Worm (Caenorhabditis elegans) whole organism, L1 larva: ENCODE measurements around the gene B0464.6.

Experiments used
- C16A3.4 ChIP-seq: fragments of 150-350 bp; optimal IDR thresholded peaks from 2 replicates; lab custom pipeline; 2014; ENCODE audit warnings: missing biosample characterization, missing genetic modification characterization
- Y116A8C.19 ChIP-seq: sonication (generic microtip); optimal IDR thresholded peaks from 2 replicates; lab custom pipeline; 2016; ENCODE audit warnings: missing compliant biosample characterization, missing genetic modification characterization, borderline replicate concordance
- ama-1 ChIP-seq: fragments of 150-350 bp; optimal IDR thresholded peaks from 2 replicates; lab custom pipeline; 2014
- blmp-1 ChIP-seq: fragments of 150-350 bp; optimal IDR thresholded peaks from 2 replicates; lab custom pipeline; 2014; ENCODE audit warnings: missing biosample characterization, missing genetic modification characterization
- ceh-90 ChIP-seq: sonication (generic microtip); optimal IDR thresholded peaks from 2 replicates; lab custom pipeline; 2016; ENCODE audit warnings: missing genetic modification characterization, missing compliant biosample characterization
- dpl-1 ChIP-seq, 3 experiments: fragments of 150-350 bp in 2 of 3; sonication (generic microtip) in 1 of 3; optimal IDR thresholded peaks; 2 replicates each; lab custom pipeline; 2014 to 2017; ENCODE audit warnings: missing biosample characterization in 3 of 3, missing genetic modification characterization in 3 of 3, missing genetic modification reagents in 3 of 3
- dsc-1 ChIP-seq: sonication (generic microtip); optimal IDR thresholded peaks from 2 replicates; lab custom pipeline; 2016; ENCODE audit warnings: mild to moderate bottlenecking, missing genetic modification characterization, missing compliant biosample characterization
- efl-1 ChIP-seq, 4 experiments: fragments of 150-350 bp; optimal IDR thresholded peaks in 3 of 4; peaks in 1 of 4; 1 replicate in 1 of 4; 2 replicates in 3 of 4; lab custom pipeline; 2014; ENCODE audit warnings: missing biosample characterization in 2 of 4, missing genetic modification characterization in 2 of 4, missing genetic modification reagents in 2 of 4
- egl-27 ChIP-seq, 2 experiments: fragments of 150-350 bp in 1 of 2; sonication (generic microtip); optimal IDR thresholded peaks; 3 replicates each; lab custom pipeline; 2017 to 2018; ENCODE audit warnings: missing biosample characterization in 2 of 2, missing genetic modification characterization in 2 of 2, missing genetic modification reagents in 2 of 2
- elt-2 ChIP-seq: sonication (generic microtip); optimal IDR thresholded peaks from 2 replicates; lab custom pipeline; 2016; ENCODE audit warnings: missing genetic modification characterization, mild to moderate bottlenecking, inconsistent platforms, missing compliant biosample characterization, missing genetic modification reagents
- elt-3 ChIP-seq, 6 experiments: fragments of 150-350 bp in 1 of 6; sonication (generic microtip); optimal IDR thresholded peaks; 2 replicates each; lab custom pipeline; 2017 to 2018; ENCODE audit warnings: missing biosample characterization in 6 of 6, missing genetic modification characterization in 6 of 6, inconsistent platforms in 1 of 6
- fkh-10 ChIP-seq: sonication (generic microtip); optimal IDR thresholded peaks from 2 replicates; lab custom pipeline; 2017; ENCODE audit warnings: missing biosample characterization, missing genetic modification reagents, missing genetic modification characterization
- fkh-4 ChIP-seq: sonication (generic microtip); optimal IDR thresholded peaks from 2 replicates; lab custom pipeline; 2016; ENCODE audit warnings: missing compliant biosample characterization, missing genetic modification characterization, borderline replicate concordance
- grh-1 ChIP-seq: fragments of 200-800 bp; sonication (Bioruptor generic); IDR thresholded peaks from 2 replicates; pipeline ENCODE4 v1.3.6; 2022; ENCODE audit warnings: missing genetic modification reagents, missing genetic modification characterization, missing compliant biosample characterization
- hpl-2 ChIP-seq: fragments of 150-350 bp; optimal IDR thresholded peaks from 2 replicates; lab custom pipeline; 2014; ENCODE audit warnings: missing biosample characterization, missing genetic modification reagents, missing genetic modification characterization
- isw-1 ChIP-seq: fragments of 200-800 bp; sonication (Bioruptor generic); IDR thresholded peaks from 2 replicates; pipeline ENCODE4 v1.3.6; 2022; ENCODE audit warnings: missing genetic modification characterization, missing compliant biosample characterization
- lin-14 ChIP-seq: fragments of 200-800 bp; sonication (Bioruptor generic); optimal IDR thresholded peaks from 2 replicates; lab custom pipeline; 2018; ENCODE audit warnings: mild to moderate bottlenecking, missing genetic modification characterization, moderate library complexity, missing compliant biosample characterization
- lin-35 ChIP-seq, 2 experiments: fragments of 150-350 bp; optimal IDR thresholded peaks; 2 replicates each; lab custom pipeline; 2014; ENCODE audit warnings: missing biosample characterization in 2 of 2, missing genetic modification characterization in 2 of 2, missing genetic modification reagents in 2 of 2
- lsy-2 ChIP-seq, 2 experiments: fragments of 150-350 bp; optimal IDR thresholded peaks; 2 replicates each; lab custom pipeline; 2014; ENCODE audit warnings: missing biosample characterization in 2 of 2, missing genetic modification characterization in 2 of 2
- mab-9 ChIP-seq: fragments of 200-800 bp; sonication (Bioruptor generic); IDR thresholded peaks from 2 replicates; pipeline ENCODE4 v1.3.6; 2022; ENCODE audit warnings: missing genetic modification reagents, missing genetic modification characterization, missing compliant biosample characterization
- mep-1 ChIP-seq: fragments of 150-350 bp; optimal IDR thresholded peaks from 2 replicates; lab custom pipeline; 2014; ENCODE audit warnings: missing biosample characterization, missing genetic modification characterization
- nhr-19 ChIP-seq: fragments of 200-800 bp; sonication (Bioruptor generic); conservative IDR thresholded peaks from 2 replicates; pipeline ENCODE4 v1.3.6; 2022; ENCODE audit warnings: missing genetic modification characterization, missing compliant biosample characterization
- nhr-20 ChIP-seq: sonication (generic microtip); optimal IDR thresholded peaks from 2 replicates; lab custom pipeline; 2016; ENCODE audit warnings: mild to moderate bottlenecking, missing genetic modification characterization, missing compliant biosample characterization
- nhr-28 ChIP-seq: fragments of 150-350 bp; optimal IDR thresholded peaks from 2 replicates; lab custom pipeline; 2014; ENCODE audit warnings: missing biosample characterization, missing genetic modification characterization
- nhr-47 ChIP-seq: sonication (generic microtip); optimal IDR thresholded peaks from 2 replicates; lab custom pipeline; 2016; ENCODE audit warnings: mild to moderate bottlenecking, missing genetic modification characterization, moderate library complexity, missing compliant biosample characterization
- nhr-71 ChIP-seq: sonication (generic microtip); optimal IDR thresholded peaks from 2 replicates; lab custom pipeline; 2016; ENCODE audit warnings: mild to moderate bottlenecking, missing genetic modification characterization, moderate library complexity, missing compliant biosample characterization
- nhr-77 ChIP-seq: fragments of 150-350 bp; optimal IDR thresholded peaks from 2 replicates; lab custom pipeline; 2014; ENCODE audit warnings: missing biosample characterization, missing genetic modification characterization
- nhr-90 ChIP-seq: sonication (generic microtip); optimal IDR thresholded peaks from 2 replicates; lab custom pipeline; 2016; ENCODE audit warnings: mild to moderate bottlenecking, missing genetic modification characterization, missing compliant biosample characterization; ENCODE audit not compliant: poor library complexity
- pag-3 ChIP-seq: sonication (generic microtip); optimal IDR thresholded peaks from 2 replicates; lab custom pipeline; 2017; ENCODE audit warnings: missing genetic modification characterization, mild to moderate bottlenecking, missing compliant biosample characterization, antibody characterized with exemption, borderline replicate concordance; ENCODE audit not compliant: insufficient read depth
- pqm-1 ChIP-seq: sonication (generic microtip); optimal IDR thresholded peaks from 3 replicates; lab custom pipeline; 2017; ENCODE audit warnings: missing biosample characterization, missing genetic modification characterization
- rnt-1 ChIP-seq: sonication (generic microtip); optimal IDR thresholded peaks from 2 replicates; lab custom pipeline; 2016; ENCODE audit warnings: mild to moderate bottlenecking, missing genetic modification characterization, moderate library complexity, missing compliant biosample characterization
- snu-23 ChIP-seq: sonication (generic microtip); optimal IDR thresholded peaks from 2 replicates; lab custom pipeline; 2016; ENCODE audit warnings: missing genetic modification characterization, missing compliant biosample characterization
- sptf-1 ChIP-seq: fragments of 150-350 bp; optimal IDR thresholded peaks from 2 replicates; lab custom pipeline; 2014; ENCODE audit warnings: missing biosample characterization, missing genetic modification characterization
- sup-37 ChIP-seq: fragments of 200-800 bp; sonication (Bioruptor generic); optimal IDR thresholded peaks from 2 replicates; lab custom pipeline; 2018; ENCODE audit warnings: mild to moderate bottlenecking, missing genetic modification characterization, missing compliant biosample characterization
- swsn-7 ChIP-seq: sonication (generic microtip); optimal IDR thresholded peaks from 2 replicates; lab custom pipeline; 2016; ENCODE audit warnings: missing genetic modification characterization, missing compliant biosample characterization
- tbx-2 ChIP-seq: sonication (generic microtip); optimal IDR thresholded peaks from 2 replicates; lab custom pipeline; 2016; ENCODE audit warnings: missing genetic modification characterization, missing compliant biosample characterization
- unc-130 ChIP-seq: fragments of 150-350 bp; optimal IDR thresholded peaks from 2 replicates; lab custom pipeline; 2017; ENCODE audit warnings: missing biosample characterization, missing genetic modification characterization, inconsistent platforms
- unc-62 ChIP-seq: fragments of 150-350 bp; optimal IDR thresholded peaks from 2 replicates; lab custom pipeline; 2014; ENCODE audit warnings: missing biosample characterization, missing genetic modification reagents, missing genetic modification characterization
- unc-98 ChIP-seq: fragments of 200-800 bp; sonication (Bioruptor generic); IDR thresholded peaks from 2 replicates; pipeline ENCODE4 v1.3.6; 2022; ENCODE audit warnings: missing genetic modification characterization, missing compliant biosample characterization
- vab-15 ChIP-seq: sonication (generic microtip); optimal IDR thresholded peaks from 2 replicates; lab custom pipeline; 2017; ENCODE audit warnings: missing genotype, mild to moderate bottlenecking, missing genetic modification characterization, missing compliant biosample characterization
- ztf-11 ChIP-seq, 2 experiments: sonication (generic microtip); optimal IDR thresholded peaks; 2 replicates each; lab custom pipeline; 2016 to 2017; ENCODE audit warnings: missing genetic modification characterization in 2 of 2, missing biosample characterization in 1 of 2, missing compliant biosample characterization in 1 of 2
- ztf-4 ChIP-seq: fragments of 150-350 bp; optimal IDR thresholded peaks from 2 replicates; lab custom pipeline; 2014; ENCODE audit warnings: missing biosample characterization, missing genetic modification characterization

B0464.6 gene

DNA sequence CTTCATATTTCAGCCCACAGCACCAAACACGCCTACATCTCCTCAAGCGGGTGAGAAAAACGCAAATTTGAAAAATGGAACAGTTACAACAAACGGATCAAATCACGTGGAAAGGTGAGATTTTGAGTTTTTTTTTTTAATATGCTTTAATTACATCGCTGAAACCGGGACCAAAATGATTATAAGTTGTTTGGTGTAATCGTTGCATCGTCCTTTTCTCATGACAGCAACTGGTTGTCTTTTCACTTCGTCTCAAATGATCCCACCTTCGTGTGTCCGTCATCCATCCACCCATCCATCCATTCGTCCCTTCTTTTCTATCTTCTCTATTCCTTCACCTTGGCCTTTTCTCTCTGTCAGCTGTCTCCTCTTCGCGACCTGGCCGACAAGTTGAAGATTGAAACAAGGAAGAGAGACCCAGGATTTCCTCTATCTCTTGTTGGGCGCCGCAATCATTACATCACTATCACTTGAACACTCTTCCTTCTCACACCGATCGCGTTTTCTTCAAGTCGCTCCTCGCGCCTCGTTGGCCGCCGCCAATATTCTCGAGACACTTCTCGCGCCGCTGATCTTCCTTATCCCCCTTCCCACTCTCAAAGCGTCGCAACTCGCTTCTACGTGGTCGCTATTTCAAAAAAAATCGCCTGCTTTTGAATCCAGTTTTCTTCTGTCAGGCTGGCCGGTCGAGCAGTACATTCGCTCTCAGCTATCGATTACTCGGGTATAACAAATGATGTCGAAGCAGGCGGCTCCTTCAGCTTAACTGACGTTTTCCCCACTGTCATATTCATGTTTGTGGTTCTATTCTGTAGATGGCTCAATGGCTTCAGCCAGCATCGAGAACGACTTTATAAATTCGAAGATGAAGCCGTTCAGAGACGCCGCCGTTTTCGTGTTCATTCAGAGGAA is 8.3 kb downstream of the B0464.6 start:
- no peak for TF ChIP-seq pqm-1 (tag; lab: Kevin White, UChicago)
- TF ChIP-seq nhr-71 (tag; lab: Kevin White, UChicago), result peak; percentile 82
- TF ChIP-seq nhr-47, result peak; percentile 15
- TF ChIP-seq nhr-19 (GFP tag; lab: Robert Waterston, UW), result peak; percentile 39
- TF ChIP-seq hpl-2 (GFP tag; lab: Kevin White, UChicago), result no peak
- peak in 2 of 3 experiments; percentile 23 to 34 for TF ChIP-seq dpl-1 (GFP tag; optimal IDR thresholded peaks at IDR 0.05; lab: Kevin White, UChicago)
- no peak for TF ChIP-seq sptf-1
- TF ChIP-seq swsn-7, result peak; percentile 15
- peak; percentile 69 to 86 for TF ChIP-seq lsy-2 (tag; optimal IDR thresholded peaks at IDR 0.05; lab: Kevin White, UChicago)
- peak; percentile 62 for TF ChIP-seq rnt-1 (tag; lab: Kevin White, UChicago)
- TF ChIP-seq isw-1 (GFP tag; lab: Robert Waterston, UW), result no peak
- TF ChIP-seq tbx-2 (tag; lab: Kevin White, UChicago), result peak; percentile 56
- TF ChIP-seq nhr-28 (tag; lab: Kevin White, UChicago), result no peak
- no peak for TF ChIP-seq vab-15 (tag; lab: Kevin White, UChicago)
- peak; percentile 84 for TF ChIP-seq blmp-1 (tag; lab: Kevin White, UChicago)
- TF ChIP-seq Y116A8C.19 (tag; lab: Kevin White, UChicago), result no peak
- TF ChIP-seq snu-23 (GFP tag; lab: Kevin White, UChicago), result peak; percentile 64
- peak; percentile 10 for TF ChIP-seq nhr-77
- TF ChIP-seq fkh-10 (GFP tag; lab: Kevin White, UChicago), result no peak
- TF ChIP-seq sup-37 (GFP tag; lab: Kevin White, UChicago), result no peak
- TF ChIP-seq unc-130 (tag; lab: Kevin White, UChicago), result peak; percentile 80
- no peak for TF ChIP-seq elt-2 (tag; lab: Kevin White, UChicago)
- peak; percentile 15 for TF ChIP-seq C16A3.4 (tag; lab: Kevin White, UChicago)
- TF ChIP-seq nhr-90 (tag; lab: Kevin White, UChicago), result no peak
- TF ChIP-seq unc-98 (GFP tag; lab: Robert Waterston, UW), result 0 out of 2 replicates have a peak, but pooled peaks have one; percentile 35
- peak in 1 of 2 experiments; percentile 23 for TF ChIP-seq efl-1 (optimal IDR thresholded peaks at IDR 0.05; lab: Kevin White, UChicago)
- peak in 1 of 2 experiments; percentile 93 for TF ChIP-seq efl-1 (GFP tag; optimal IDR thresholded peaks at IDR 0.05 in 1 of 2; lab: Kevin White, UChicago)
- peak; percentile 18 for TF ChIP-seq dsc-1
- TF ChIP-seq pag-3 (tag; lab: Kevin White, UChicago), result peak; percentile 41
- TF ChIP-seq ztf-4 (tag; lab: Kevin White, UChicago), result peak; percentile 48
- TF ChIP-seq elt-3 (tag; optimal IDR thresholded peaks at IDR 0.05; lab: Kevin White, UChicago), result peak in 2 of 6 experiments; percentile 26 to 28
- TF ChIP-seq mab-9 (GFP tag; lab: Robert Waterston, UW), result peak; percentile 23; the same call in 1 of the 2 replicates
- TF ChIP-seq nhr-20 (tag; lab: Kevin White, UChicago), result peak; percentile 63
- TF ChIP-seq fkh-4 (tag; lab: Kevin White, UChicago), result no peak
- TF ChIP-seq ztf-11 (tag; optimal IDR thresholded peaks at IDR 0.05; lab: Kevin White, UChicago), result no peak
- peak; percentile 3 to 21 for TF ChIP-seq lin-35 (GFP tag; optimal IDR thresholded peaks at IDR 0.05; lab: Kevin White, UChicago)
- TF ChIP-seq egl-27 (tag; optimal IDR thresholded peaks at IDR 0.05; lab: Kevin White, UChicago), result no peak
- TF ChIP-seq lin-14 (GFP tag; lab: Kevin White, UChicago), result peak; percentile 90
- TF ChIP-seq ama-1 (lab: Kevin White, UChicago), result no peak
- peak; percentile 37 for TF ChIP-seq mep-1 (tag; lab: Kevin White, UChicago)
- TF ChIP-seq grh-1 (GFP tag; lab: Robert Waterston, UW), result no peak
- TF ChIP-seq unc-62, result no peak
- TF ChIP-seq ceh-90 (tag; lab: Kevin White, UChicago), result no peak
